Worm (Caenorhabditis elegans): ENCODE data around the gene B0280.2.

Gene B0280.2

DNA sequence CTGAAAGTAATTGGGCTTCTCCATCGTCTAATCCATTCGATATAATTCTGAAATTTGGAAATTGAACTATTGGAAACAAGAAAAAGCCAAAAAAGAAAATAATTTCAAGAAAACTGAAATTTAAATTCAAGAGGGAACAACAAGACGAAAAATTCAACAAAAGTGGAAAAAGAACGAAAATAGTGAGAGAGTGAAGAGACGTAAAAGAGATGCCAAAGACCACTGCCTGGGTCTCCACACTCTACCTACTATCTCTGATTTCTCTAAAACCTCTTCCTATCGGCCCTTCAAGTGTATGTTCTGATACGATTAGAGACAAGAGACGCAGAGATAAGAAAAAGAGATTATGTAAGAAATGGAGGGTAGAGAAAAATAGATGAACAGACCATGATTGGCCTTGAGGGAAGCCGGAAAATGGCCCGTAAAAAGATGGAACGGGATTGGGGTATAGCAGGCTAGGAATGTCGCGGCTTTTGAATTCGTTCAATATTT, 29.3 kb downstream of the B0280.2 start, which contains the start of gene ogt-1 (continued):
- no peak for TF ChIP-seq ccch-3 (GFP tag; optimal IDR thresholded peaks at IDR 0.05)
- TF ChIP-seq tlf-1 (GFP tag; optimal IDR thresholded peaks at IDR 0.05): no peak
- TF ChIP-seq unc-62 (GFP tag; optimal IDR thresholded peaks at IDR 0.05): peak; percentile 28
- TF ChIP-seq snpc-4 (GFP tag; optimal IDR thresholded peaks at IDR 0.05): no peak
- TF ChIP-seq snpc-4 (tag; optimal IDR thresholded peaks at IDR 0.05): peak in 2 of 4 experiments; percentile 56 to 69
- TF ChIP-seq tbx-9 (tag; optimal IDR thresholded peaks at IDR 0.05; ENCODE audit: borderline replicate concordance): no peak
- peak; percentile 43 for TF ChIP-seq mcd-1 (GFP tag; IDR thresholded peaks at IDR 0.05)
- no peak for TF ChIP-seq mel-28 (tag; optimal IDR thresholded peaks at IDR 0.05; ENCODE audit: borderline replicate concordance)
- peak; percentile 32 for TF ChIP-seq ZK185.1 (tag; optimal IDR thresholded peaks at IDR 0.05; ENCODE audit: poor library complexity, severe bottlenecking)
- peak; percentile 65; the same call in 1 of the 2 replicates for TF ChIP-seq C06A6.2 (GFP tag; conservative IDR thresholded peaks at IDR 0.05)
- peak in 1 of 3 experiments; percentile 71 for TF ChIP-seq lin-35 (GFP tag; optimal IDR thresholded peaks at IDR 0.05)
- peak; percentile 42; the same call in 1 of the 2 replicates for TF ChIP-seq pbrm-1 (GFP tag; IDR thresholded peaks at IDR 0.05)
- no peak for TF ChIP-seq cebp-1 (GFP tag; IDR thresholded peaks at IDR 0.05)
- TF ChIP-seq cebp-1 (tag; optimal IDR thresholded peaks at IDR 0.05): peak; percentile 67
- peak; percentile 4 for TF ChIP-seq nhr-80 (tag; optimal IDR thresholded peaks at IDR 0.05)
- TF ChIP-seq repo-1 (tag; optimal IDR thresholded peaks at IDR 0.05): peak; percentile 4
- TF ChIP-seq nfyb-1 (GFP tag; IDR thresholded peaks at IDR 0.05): peak; percentile 57
- TF ChIP-seq ztf-22 (GFP tag; optimal IDR thresholded peaks at IDR 0.05): no peak
- TF ChIP-seq dox-1 (GFP tag; IDR thresholded peaks at IDR 0.05): peak; percentile 65
- TF ChIP-seq attf-5 (GFP tag; optimal IDR thresholded peaks at IDR 0.05): peak; percentile 44
- TF ChIP-seq gei-17 (GFP tag; optimal IDR thresholded peaks at IDR 0.05): peak; percentile 32
- TF ChIP-seq snpc-3.4 (tag; optimal IDR thresholded peaks at IDR 0.05): peak; percentile 64
- no peak for TF ChIP-seq egl-44 (GFP tag; IDR thresholded peaks at IDR 0.05)
- peak; percentile 58; the same call in 1 of the 2 replicates for TF ChIP-seq K11D2.4 (GFP tag; IDR thresholded peaks at IDR 0.05)
- no peak for TF ChIP-seq B0035.1 (tag; optimal IDR thresholded peaks at IDR 0.05)
- peak; percentile 55 for TF ChIP-seq lin-54 (GFP tag; optimal IDR thresholded peaks at IDR 0.05)
- TF ChIP-seq sea-2 (GFP tag; IDR thresholded peaks at IDR 0.05): no peak
- no peak for TF ChIP-seq B0019.2 (GFP tag; conservative IDR thresholded peaks at IDR 0.05)
- no peak for TF ChIP-seq F49E8.2 (tag; optimal IDR thresholded peaks at IDR 0.05; ENCODE audit: insufficient read depth)
- no peak for TF ChIP-seq nhr-179 (tag; optimal IDR thresholded peaks at IDR 0.05)
- TF ChIP-seq D2030.7 (GFP tag; IDR thresholded peaks at IDR 0.05): no peak
- peak; percentile 25 for TF ChIP-seq chd-7 (tag; optimal IDR thresholded peaks at IDR 0.05)
- TF ChIP-seq let-607 (tag; optimal IDR thresholded peaks at IDR 0.05): peak in 1 of 2 experiments; percentile 2
- peak; percentile 5 for TF ChIP-seq madf-10 (tag; optimal IDR thresholded peaks at IDR 0.05)
- TF ChIP-seq nhr-90 (tag; optimal IDR thresholded peaks at IDR 0.05): no peak
- peak; percentile 15 for TF ChIP-seq die-1 (tag; optimal IDR thresholded peaks at IDR 0.05)
- TF ChIP-seq atf-7 (tag; optimal IDR thresholded peaks at IDR 0.05): peak; percentile 75
- no peak for TF ChIP-seq T26A5.8 (tag; optimal IDR thresholded peaks at IDR 0.05)
- peak; percentile 63 for TF ChIP-seq K12H6.12 (tag; optimal IDR thresholded peaks at IDR 0.05)
- no peak for TF ChIP-seq somi-1 (GFP tag; optimal IDR thresholded peaks at IDR 0.05)
- TF ChIP-seq lin-40 (tag; optimal IDR thresholded peaks at IDR 0.05): peak; percentile 84
- TF ChIP-seq Y53G8AR.9 (GFP tag; conservative IDR thresholded peaks at IDR 0.05): 0 out of 2 replicates have a peak, but pooled peaks have one; percentile 48
- peak; percentile 59 for TF ChIP-seq ztf-26 (tag; optimal IDR thresholded peaks at IDR 0.05)

All from whole organism, young adult.